Worm (Caenorhabditis elegans) whole organism, late embryonic: ENCODE measurements around the gene gpa-9.

Source experiments
- C08G9.2 ChIP-seq: sonication (generic microtip); optimal IDR thresholded peaks from 2 replicates; lab custom pipeline; 2016; ENCODE audit warnings: mild to moderate bottlenecking, missing genetic modification characterization, moderate library complexity, missing compliant biosample characterization
- F13H6.1 ChIP-seq: sonication (generic microtip); optimal IDR thresholded peaks from 2 replicates; lab custom pipeline; 2016; ENCODE audit warnings: missing genetic modification characterization, missing compliant biosample characterization
- ceh-18 ChIP-seq: sonication (generic microtip); optimal IDR thresholded peaks from 2 replicates; lab custom pipeline; 2016; ENCODE audit warnings: missing genetic modification characterization, missing compliant biosample characterization
- ceh-19 ChIP-seq: fragments of 200-800 bp; sonication (Bioruptor generic); optimal IDR thresholded peaks from 2 replicates; lab custom pipeline; 2018; ENCODE audit warnings: mild to moderate bottlenecking, missing genetic modification characterization, missing compliant biosample characterization
- ceh-31 ChIP-seq: sonication (generic microtip); optimal IDR thresholded peaks from 2 replicates; lab custom pipeline; 2016; ENCODE audit warnings: missing genetic modification characterization, missing compliant biosample characterization
- ceh-45 ChIP-seq: fragments of 200-800 bp; sonication (Bioruptor generic); IDR thresholded peaks from 2 replicates; pipeline ENCODE4 v1.3.6; 2022; ENCODE audit warnings: missing genetic modification reagents, missing genetic modification characterization, missing compliant biosample characterization
- ceh-48 ChIP-seq: sonication (generic microtip); optimal IDR thresholded peaks from 2 replicates; lab custom pipeline; 2016; ENCODE audit warnings: missing genetic modification characterization, inconsistent platforms, missing compliant biosample characterization
- dmd-4 ChIP-seq: sonication (generic microtip); optimal IDR thresholded peaks from 2 replicates; lab custom pipeline; 2016; ENCODE audit warnings: borderline replicate concordance, missing genetic modification characterization, missing compliant biosample characterization
- fax-1 ChIP-seq: sonication (generic microtip); optimal IDR thresholded peaks from 2 replicates; lab custom pipeline; 2016; ENCODE audit warnings: missing genotype, missing genetic modification characterization, missing compliant biosample characterization
- lin-11 ChIP-seq: fragments of 200-800 bp; sonication (Bioruptor generic); optimal IDR thresholded peaks from 2 replicates; lab custom pipeline; 2018; ENCODE audit warnings: mild to moderate bottlenecking, missing genetic modification characterization, missing compliant biosample characterization
- pha-4 ChIP-seq: fragments of 150-350 bp; optimal IDR thresholded peaks from 2 replicates; lab custom pipeline; 2018; ENCODE audit warnings: missing biosample characterization, missing genetic modification reagents, missing genetic modification characterization
- pqm-1 ChIP-seq: sonication (generic microtip); optimal IDR thresholded peaks from 2 replicates; lab custom pipeline; 2016; ENCODE audit warnings: missing genetic modification characterization, missing compliant biosample characterization
- unc-3 ChIP-seq, 2 experiments: fragments of 200-800 bp in 1 of 2; sonication (Bioruptor generic) in 1 of 2; sonication (generic microtip) in 1 of 2; conservative IDR thresholded peaks in 1 of 2; optimal IDR thresholded peaks in 1 of 2; 2 replicates each; pipeline versions ENCODE4 v1.3.6 to Lab custom; 2016 to 2022; ENCODE audit warnings: missing compliant biosample characterization in 2 of 2, missing genetic modification characterization in 2 of 2, missing genetic modification reagents in 1 of 2

DNA sequence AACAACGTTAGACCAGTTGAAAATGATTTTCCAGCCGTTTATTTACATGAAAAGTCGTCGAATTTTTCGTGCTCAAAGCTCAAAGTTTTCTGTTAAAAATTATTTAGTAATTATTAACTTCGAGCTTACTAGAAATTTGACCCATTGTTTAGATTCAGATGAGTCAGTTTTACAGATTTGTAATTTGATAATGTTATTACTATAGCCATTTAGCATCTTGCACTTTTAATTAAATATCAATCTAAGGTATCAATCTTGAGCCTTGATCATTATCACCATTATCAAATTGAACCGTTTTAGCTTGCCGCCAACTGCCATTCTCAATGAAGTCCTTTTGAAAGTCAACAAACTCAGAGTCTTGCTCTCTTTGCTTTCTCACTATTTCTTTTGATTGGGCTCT lies 39.6 kb downstream of the gpa-9 start, which contains the start of gene ZC116.1:
- TF ChIP-seq dmd-4 (tag; lab: Kevin White, UChicago) (no peak), lin-11 (tag; lab: Kevin White, UChicago) (no peak), ceh-45 (GFP tag; lab: Robert Waterston, UW) (no peak), ceh-31 (tag; lab: Kevin White, UChicago) (no peak), pqm-1 (tag; lab: Kevin White, UChicago) (no peak), C08G9.2 (tag; lab: Kevin White, UChicago) (no peak), ceh-18 (tag; lab: Kevin White, UChicago) (no peak), F13H6.1 (no peak), ceh-19 (no peak), pha-4 (tag; lab: Kevin White, UChicago) (no peak), fax-1 (no peak), ceh-48 (tag; lab: Kevin White, UChicago) (no peak), unc-3 (GFP tag; conservative IDR thresholded peaks at IDR 0.05; lab: Robert Waterston, UW) (no peak), unc-3 (tag; optimal IDR thresholded peaks at IDR 0.05; lab: Kevin White, UChicago) (no peak)
